Worm (Caenorhabditis elegans) whole organism, L1 larva: ENCODE results near the gene F58B4.7.

Experiments used
- C34B4.2 ChIP-seq: sonication (generic microtip); optimal IDR thresholded peaks from 2 replicates; lab custom pipeline; 2017; ENCODE audit warnings: mild to moderate bottlenecking, missing genetic modification characterization, missing compliant biosample characterization
- ama-1 ChIP-seq: fragments of 150-350 bp; optimal IDR thresholded peaks from 2 replicates; lab custom pipeline; 2014
- dpl-1 ChIP-seq, 3 experiments: fragments of 150-350 bp in 2 of 3; sonication (generic microtip) in 1 of 3; optimal IDR thresholded peaks; 2 replicates each; lab custom pipeline; 2014 to 2017; ENCODE audit warnings: missing biosample characterization in 3 of 3, missing genetic modification characterization in 3 of 3, missing genetic modification reagents in 3 of 3
- egl-27 ChIP-seq, 2 experiments: fragments of 150-350 bp in 1 of 2; sonication (generic microtip); optimal IDR thresholded peaks; 3 replicates each; lab custom pipeline; 2017 to 2018; ENCODE audit warnings: missing biosample characterization in 2 of 2, missing genetic modification characterization in 2 of 2, missing genetic modification reagents in 2 of 2
- mef-2 ChIP-seq: fragments of 150-350 bp; optimal IDR thresholded peaks from 2 replicates; lab custom pipeline; 2014; ENCODE audit warnings: missing biosample characterization, missing genetic modification characterization
- nhr-90 ChIP-seq: sonication (generic microtip); optimal IDR thresholded peaks from 2 replicates; lab custom pipeline; 2016; ENCODE audit warnings: mild to moderate bottlenecking, missing genetic modification characterization, missing compliant biosample characterization; ENCODE audit not compliant: poor library complexity
- sptf-1 ChIP-seq: fragments of 150-350 bp; optimal IDR thresholded peaks from 2 replicates; lab custom pipeline; 2014; ENCODE audit warnings: missing biosample characterization, missing genetic modification characterization
- unc-30 ChIP-seq: sonication (generic microtip); optimal IDR thresholded peaks from 2 replicates; lab custom pipeline; 2017; ENCODE audit warnings: missing biosample characterization, missing genetic modification characterization
- unc-62 ChIP-seq: fragments of 150-350 bp; optimal IDR thresholded peaks from 2 replicates; lab custom pipeline; 2014; ENCODE audit warnings: missing biosample characterization, missing genetic modification reagents, missing genetic modification characterization

- TF ChIP-seq unc-30 (tag; lab: Kevin White, UChicago) (no peak), dpl-1 (GFP tag; optimal IDR thresholded peaks at IDR 0.05; lab: Kevin White, UChicago) (no peak), ama-1 (no peak), mef-2 (no peak), sptf-1 (no peak), nhr-90 (tag; lab: Kevin White, UChicago) (no peak), C34B4.2 (tag; lab: Kevin White, UChicago) (no peak), unc-62 (GFP tag; lab: Kevin White, UChicago) (no peak), egl-27 (tag; optimal IDR thresholded peaks at IDR 0.05; lab: Kevin White, UChicago) (no peak)
Observed at ce11 chrV:10923229-10923628, at the start of gene F58B4.7.
